Worm (Caenorhabditis elegans) whole organism, midembryonic: Measurements from ENCODE around the gene ugt-7.

Source experiments
- cog-1 ChIP-seq: sonication (generic microtip); optimal IDR thresholded peaks from 2 replicates; lab custom pipeline; 2016; ENCODE audit warnings: missing genetic modification characterization, missing compliant biosample characterization
- ref-1 ChIP-seq: fragments of 200-800 bp; sonication (Bioruptor generic); conservative IDR thresholded peaks from 2 replicates; pipeline ENCODE4 v1.3.6; 2022; ENCODE audit warnings: missing genetic modification reagents, missing genetic modification characterization, missing compliant biosample characterization
- tab-1 ChIP-seq: fragments of 200-800 bp; sonication (Bioruptor generic); IDR thresholded peaks from 2 replicates; pipeline ENCODE4 v1.3.6; 2022; ENCODE audit warnings: missing genetic modification characterization, missing compliant biosample characterization
- ztf-29 ChIP-seq: fragments of 200-800 bp; sonication (Bioruptor generic); IDR thresholded peaks from 2 replicates; pipeline ENCODE4 v1.3.6; 2022; ENCODE audit warnings: missing genetic modification reagents, missing genetic modification characterization, missing compliant biosample characterization

DNA sequence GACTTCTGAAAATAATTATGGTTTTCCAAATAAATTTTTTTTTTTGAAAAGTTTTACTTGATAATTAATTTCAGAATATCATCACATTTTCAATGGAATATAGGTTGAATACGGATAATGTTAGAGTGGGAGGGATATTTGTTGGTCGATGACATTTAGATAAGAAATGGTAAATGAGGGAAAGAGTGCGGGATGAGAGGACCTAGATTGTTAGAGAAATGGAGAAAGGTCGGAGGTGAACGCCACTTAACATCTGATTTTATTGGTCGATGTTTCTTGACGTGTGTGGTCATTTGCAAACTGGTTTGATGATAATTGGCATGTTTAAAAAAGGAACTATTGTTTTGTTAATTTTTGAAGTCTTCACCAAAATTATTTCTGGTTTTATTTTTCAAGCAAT is 38.1 kb upstream of the ugt-7 start:
- TF ChIP-seq tab-1 (GFP tag; lab: Robert Waterston, UW) (no peak), ref-1 (GFP tag; lab: Robert Waterston, UW) (no peak), cog-1 (tag; lab: Kevin White, UChicago) (no peak), ztf-29 (no peak)
